Fruit fly (Drosophila melanogaster) S2 (cell line): Measurements from ENCODE around the gene CG31957.

Experiments used
- CG8478 ChIP-seq: fragments of >200 bp; optimal IDR thresholded peaks from 2 replicates; lab custom pipeline; 2018
- CTCF ChIP-seq, 2 experiments: fragments of >200 bp; optimal IDR thresholded peaks; 2 replicates each; lab custom pipeline; 2018

Gene CG31957

DNA sequence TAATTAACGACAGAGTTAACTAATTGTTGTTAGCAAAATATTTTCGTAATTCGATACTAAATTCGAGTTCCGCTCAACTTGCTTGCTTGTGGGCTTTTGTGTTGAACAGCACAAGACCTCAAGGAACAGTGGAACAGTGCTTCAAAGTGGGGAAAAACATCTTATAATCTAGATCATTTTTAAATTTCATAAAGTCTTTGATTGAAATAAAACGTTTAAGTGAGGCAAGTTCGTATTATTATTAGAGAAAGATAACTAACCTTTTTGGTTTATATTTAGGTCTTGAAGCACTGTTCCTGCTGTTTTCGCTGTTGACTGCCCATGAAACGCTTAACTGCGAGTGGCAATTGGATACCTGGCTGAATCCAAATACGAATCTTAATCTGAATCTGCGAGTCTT, 28.1 kb downstream of the CG31957 start:
- TF ChIP-seq CTCF (optimal IDR thresholded peaks at IDR 0.05; lab: Kevin White, UChicago): no peak
- no peak for TF ChIP-seq CG8478 (lab: Kevin White, UChicago)

DNA sequence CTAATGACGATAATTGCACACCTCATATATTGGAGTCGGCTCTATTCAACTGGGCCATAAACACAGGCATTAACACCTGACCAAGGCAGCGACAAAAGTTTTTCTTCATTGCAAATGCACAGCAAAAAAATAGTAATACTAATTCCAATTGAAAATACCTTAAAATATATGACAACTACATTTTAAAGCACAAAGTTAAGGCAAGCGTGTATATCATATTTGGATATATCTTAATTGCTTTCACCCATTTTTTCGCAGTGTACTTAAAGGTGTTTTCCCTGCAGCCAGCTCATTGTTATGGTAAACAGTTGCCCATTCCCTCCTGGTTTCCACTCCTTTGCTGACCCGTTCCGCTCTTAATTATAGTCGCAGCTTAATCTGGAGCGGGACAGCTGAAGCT, 31.3 kb downstream of the CG31957 start:
- TF ChIP-seq CG8478 (lab: Kevin White, UChicago): no peak
- no peak for TF ChIP-seq CTCF (optimal IDR thresholded peaks at IDR 0.05; lab: Kevin White, UChicago)

DNA sequence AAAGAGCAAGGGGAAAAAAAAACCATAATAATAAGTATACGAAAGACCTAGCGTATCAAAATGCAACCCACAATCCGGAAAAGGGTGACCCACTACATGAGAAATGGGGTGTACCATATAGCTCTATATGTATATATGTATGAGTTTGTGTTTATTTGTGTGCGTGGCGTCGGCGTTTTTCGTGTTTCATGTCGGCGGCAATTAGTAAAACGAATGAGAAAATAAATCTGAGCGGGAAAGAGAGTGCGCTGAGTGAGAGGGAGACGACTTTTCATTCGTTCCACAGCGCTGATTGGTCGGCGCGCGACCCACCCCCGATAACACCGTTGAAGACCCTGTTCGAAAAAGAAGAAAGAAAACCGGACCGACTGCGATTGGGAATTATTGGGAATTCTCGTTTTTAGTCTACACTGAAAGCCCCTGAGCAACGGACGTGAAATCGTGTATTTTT, 35.8 kb downstream of the CG31957 start, which contains the start of gene slp2:
TSS of gene slp2 (plus strand) at position 401 of the 451 bp plus-strand sequence.
- no peak for TF ChIP-seq CG8478 (lab: Kevin White, UChicago)
- TF ChIP-seq CTCF (optimal IDR thresholded peaks at IDR 0.05; lab: Kevin White, UChicago): no peak

DNA sequence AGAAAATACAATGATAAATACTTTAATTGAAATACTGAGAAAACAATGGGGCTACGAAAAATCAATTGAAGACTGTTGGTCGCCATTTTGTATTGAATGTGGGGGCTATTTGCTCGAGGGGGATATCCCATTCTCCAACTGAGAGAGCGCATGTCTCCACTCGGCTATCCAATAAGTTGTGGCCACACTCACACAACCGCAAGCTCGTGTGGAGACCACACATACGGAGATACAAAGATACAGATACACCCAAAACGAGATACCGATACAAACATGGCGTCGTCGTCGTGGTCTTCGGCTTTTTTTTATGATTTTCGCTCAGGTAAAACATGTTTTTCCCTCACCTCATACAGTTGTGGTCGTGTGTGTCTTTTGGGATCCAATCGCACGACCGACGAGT, 37.0 kb downstream of the CG31957 start:
- TF ChIP-seq CG8478 (lab: Kevin White, UChicago) (no peak), CTCF (optimal IDR thresholded peaks at IDR 0.05; lab: Kevin White, UChicago) (no peak)

DNA sequence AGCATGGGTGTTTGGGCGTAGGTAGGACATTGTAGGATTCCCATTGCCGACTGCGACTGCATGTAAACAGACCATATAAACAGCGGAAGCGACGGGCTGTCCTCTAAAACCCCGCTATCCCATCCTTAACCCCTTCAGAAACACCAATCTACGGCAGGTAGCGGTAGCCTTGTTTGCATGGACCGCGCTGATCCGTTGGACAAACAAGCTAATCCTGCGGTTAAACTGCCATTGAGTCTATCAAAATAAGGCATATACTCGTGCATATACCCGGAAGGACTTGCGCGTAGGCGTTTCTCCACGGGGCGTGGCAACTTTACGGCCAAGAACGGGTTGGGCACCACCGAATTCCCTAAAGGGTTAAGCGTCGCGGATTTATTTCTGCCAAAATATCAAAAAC, 38.3 kb downstream of the CG31957 start:
- no peak for TF ChIP-seq CG8478 (lab: Kevin White, UChicago)
- no peak for TF ChIP-seq CTCF (optimal IDR thresholded peaks at IDR 0.05; lab: Kevin White, UChicago)

DNA sequence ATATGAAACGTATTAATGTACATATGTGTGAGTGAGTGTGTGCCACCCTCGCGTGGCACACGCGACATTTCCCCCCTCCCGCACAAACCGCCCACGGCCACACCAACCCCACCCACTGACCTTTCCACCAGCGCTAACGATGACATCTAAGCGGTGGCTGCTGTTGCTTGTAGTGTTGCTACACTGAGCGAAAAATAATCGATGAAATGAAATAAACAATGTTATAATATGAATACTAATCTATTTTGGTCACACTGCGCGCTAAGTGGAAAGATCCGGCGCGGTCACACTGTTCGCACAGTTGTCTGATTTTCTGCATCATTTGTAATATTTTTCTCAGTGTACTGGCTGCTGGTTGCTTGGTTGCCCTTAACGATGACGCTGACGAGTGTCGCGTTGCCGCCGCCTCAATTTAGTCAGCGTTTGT, 40.0 kb downstream of the CG31957 start:
- TF ChIP-seq CTCF (optimal IDR thresholded peaks at IDR 0.05; lab: Kevin White, UChicago) (no peak), CG8478 (lab: Kevin White, UChicago) (no peak)

DNA sequence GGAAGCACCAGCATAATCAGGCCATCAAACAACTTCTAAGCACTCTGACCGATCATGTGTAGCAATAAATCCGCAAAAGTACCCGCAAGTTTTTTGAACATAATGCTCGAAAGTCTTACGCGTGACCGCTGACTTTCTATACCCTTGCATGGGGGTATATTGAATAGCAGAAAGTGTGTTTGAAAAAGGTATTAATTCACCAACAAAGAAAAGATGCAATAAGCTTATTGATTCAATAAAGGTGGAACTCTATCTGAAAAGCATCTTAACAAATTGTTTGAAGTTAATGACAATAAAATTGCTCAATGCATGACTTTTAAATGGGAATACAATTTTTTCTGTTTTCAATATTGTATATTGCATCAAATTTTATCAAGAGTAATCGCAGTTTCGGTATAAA, 40.6 kb downstream of the CG31957 start:
- TF ChIP-seq CG8478 (lab: Kevin White, UChicago) (no peak), CTCF (optimal IDR thresholded peaks at IDR 0.05; lab: Kevin White, UChicago) (no peak)

DNA sequence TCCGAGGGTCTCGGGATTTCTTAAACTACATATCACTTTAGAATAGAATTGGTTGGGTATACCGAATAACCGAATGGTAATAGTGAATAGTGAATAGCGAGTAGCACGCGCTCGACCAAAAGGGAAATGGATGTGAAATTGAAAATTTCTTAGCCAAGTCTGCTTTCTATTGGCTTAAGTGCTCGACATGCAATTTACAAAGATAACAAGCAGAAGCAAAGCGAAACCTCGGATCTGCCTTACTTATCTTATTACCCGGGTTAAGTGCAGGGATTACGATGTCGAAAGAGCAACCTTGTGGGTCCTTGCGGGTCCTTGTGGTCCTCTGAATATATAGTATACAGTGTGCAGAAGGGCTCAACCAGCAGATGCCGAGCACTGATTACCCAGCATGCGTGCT, 43.0 kb downstream of the CG31957 start:
- no peak for TF ChIP-seq CTCF (optimal IDR thresholded peaks at IDR 0.05; lab: Kevin White, UChicago)
- TF ChIP-seq CG8478 (lab: Kevin White, UChicago): no peak

DNA sequence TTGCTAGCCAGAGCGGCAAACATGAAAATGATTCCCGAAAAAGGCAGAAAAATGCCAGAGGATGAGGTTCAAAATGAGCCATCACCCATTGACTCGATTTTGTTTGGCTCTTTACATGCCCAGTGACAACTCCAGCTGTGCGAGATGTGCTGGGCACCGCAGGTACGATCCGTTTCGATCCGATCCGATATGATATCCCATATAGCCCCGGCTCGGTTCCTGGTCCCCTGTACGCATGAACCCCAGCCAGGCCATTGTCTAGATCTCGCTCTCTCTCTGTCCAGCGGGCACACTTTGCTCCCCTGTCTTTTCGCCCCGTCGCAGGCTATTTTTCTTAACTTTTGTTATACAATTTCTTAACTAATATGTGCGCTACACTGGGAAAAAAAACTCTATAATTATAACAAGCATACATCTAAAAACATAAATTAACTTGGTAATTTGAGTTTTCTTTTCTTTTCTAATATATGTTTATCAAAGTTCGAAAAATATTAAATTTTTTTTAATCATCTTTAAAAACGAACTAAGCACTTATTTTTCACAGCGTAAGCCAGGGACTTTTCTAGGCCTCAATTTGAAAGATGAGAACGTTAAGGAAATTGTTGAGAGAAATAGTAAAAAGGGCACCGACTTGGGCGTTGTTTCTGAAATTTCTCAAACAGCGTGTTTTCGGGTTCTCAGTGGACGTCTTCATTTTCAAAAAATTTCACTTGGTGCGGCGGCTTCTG, 44.7 kb downstream of the CG31957 start:
- TF ChIP-seq CTCF (optimal IDR thresholded peaks at IDR 0.05; lab: Kevin White, UChicago): no peak
- TF ChIP-seq CG8478 (lab: Kevin White, UChicago): no peak

DNA sequence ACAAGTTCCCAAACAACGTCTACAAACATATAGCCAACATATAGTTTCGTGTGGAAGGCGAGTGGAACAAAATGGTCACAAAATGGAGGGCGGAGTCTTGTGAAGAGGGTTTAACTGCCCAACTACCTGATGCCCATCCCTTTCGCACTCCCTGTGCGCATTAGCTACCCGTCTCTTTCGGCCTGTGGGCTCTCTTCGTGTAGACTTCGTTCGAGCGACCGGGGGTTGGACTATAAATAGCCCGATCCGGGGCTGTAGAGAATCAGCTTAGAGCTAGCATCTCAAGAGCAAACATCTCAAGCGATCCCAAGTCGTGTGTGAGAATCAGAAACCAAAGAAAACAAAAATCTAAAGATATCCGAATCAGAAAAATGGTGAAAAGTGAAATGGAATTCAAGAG, 46.8 kb downstream of the CG31957 start, which contains the start of gene slp1:
TSS of gene slp1 (plus strand) at position 263 of the 400 bp plus-strand sequence.
- TF ChIP-seq CTCF (optimal IDR thresholded peaks at IDR 0.05; lab: Kevin White, UChicago): no peak
- no peak for TF ChIP-seq CG8478 (lab: Kevin White, UChicago)

DNA sequence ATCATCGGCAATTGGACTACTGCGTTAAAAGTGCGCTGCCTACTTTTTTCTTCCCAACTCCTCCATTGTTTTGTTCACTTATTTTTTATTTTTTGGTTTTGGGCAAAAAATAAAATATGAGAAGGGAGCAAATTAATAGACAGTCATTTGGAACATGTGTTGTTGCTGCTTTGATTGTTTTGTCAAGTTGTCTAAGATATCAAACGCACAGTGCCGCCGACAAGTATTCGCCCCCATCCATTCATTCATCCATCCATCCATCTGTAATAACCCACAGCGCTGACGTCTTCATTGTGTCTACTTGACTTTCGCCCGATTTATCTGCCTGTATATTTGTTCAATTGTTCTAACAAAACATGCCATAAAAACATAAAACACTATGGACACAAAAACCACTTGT, 48.4 kb downstream of the CG31957 start:
- TF ChIP-seq CTCF (optimal IDR thresholded peaks at IDR 0.05; lab: Kevin White, UChicago): no peak
- no peak for TF ChIP-seq CG8478 (lab: Kevin White, UChicago)

DNA sequence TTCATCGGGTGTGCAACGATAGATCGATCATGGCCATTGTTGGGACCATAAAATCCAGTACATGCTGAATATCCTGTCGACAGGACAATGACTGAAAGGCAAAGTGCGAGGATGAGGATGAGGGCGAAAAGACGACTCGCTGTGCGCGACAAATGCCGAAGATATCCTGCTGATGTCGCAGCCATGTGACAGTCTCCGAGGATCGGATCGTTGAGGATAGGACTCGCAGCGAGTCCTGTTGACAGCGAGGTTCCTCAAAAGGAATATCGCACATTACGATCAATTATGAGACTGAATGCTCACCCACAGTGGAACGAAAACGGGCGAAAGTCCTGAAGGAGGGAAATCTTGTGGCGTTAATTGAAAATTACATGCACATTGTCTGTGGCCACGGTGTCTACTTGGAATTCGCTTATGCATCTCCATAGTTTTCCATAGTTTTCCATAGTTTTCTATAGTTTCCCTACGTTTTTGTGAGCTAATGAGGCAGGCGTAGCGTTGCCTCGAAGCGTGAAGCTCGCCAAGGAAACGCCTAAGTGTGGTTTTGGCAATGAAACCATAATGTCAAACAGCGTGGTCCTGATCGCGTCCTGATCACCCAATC, 49.7 kb downstream of the CG31957 start:
- TF ChIP-seq CG8478 (lab: Kevin White, UChicago) (no peak), CTCF (optimal IDR thresholded peaks at IDR 0.05; lab: Kevin White, UChicago) (no peak)
